Worm (Caenorhabditis elegans) whole organism, mixed stage, embryonic: ENCODE measurements around the gene fbxa-28.

ENCODE experiments used
- blmp-1 ChIP-seq: fragments of 150-350 bp; optimal IDR thresholded peaks from 2 replicates; lab custom pipeline; 2014; ENCODE audit warnings: missing biosample characterization, missing genetic modification characterization
- ceh-83 ChIP-seq: fragments of 200-800 bp; sonication (Bioruptor generic); optimal IDR thresholded peaks from 2 replicates; lab custom pipeline; 2018; ENCODE audit warnings: mild to moderate bottlenecking, missing genetic modification characterization, missing compliant biosample characterization
- ces-1 ChIP-seq: fragments of 150-350 bp; optimal IDR thresholded peaks from 2 replicates; lab custom pipeline; 2014; ENCODE audit warnings: missing biosample characterization, missing genetic modification reagents, missing genetic modification characterization
- elt-1 ChIP-seq: sonication (generic microtip); optimal IDR thresholded peaks from 2 replicates; lab custom pipeline; 2017; ENCODE audit warnings: missing genetic modification characterization, mild to moderate bottlenecking, missing compliant biosample characterization, antibody characterized with exemption, moderate library complexity, borderline replicate concordance; ENCODE audit not compliant: insufficient read depth
- mep-1 ChIP-seq: fragments of 150-350 bp; optimal IDR thresholded peaks from 2 replicates; lab custom pipeline; 2017; ENCODE audit warnings: missing biosample characterization, missing genetic modification reagents, missing genetic modification characterization, inconsistent platforms
- nhr-12 ChIP-seq: fragments of 150-350 bp; optimal IDR thresholded peaks from 2 replicates; lab custom pipeline; 2014; ENCODE audit warnings: missing biosample characterization, missing genetic modification characterization
- nhr-28 ChIP-seq: fragments of 150-350 bp; optimal IDR thresholded peaks from 2 replicates; lab custom pipeline; 2014; ENCODE audit warnings: missing biosample characterization, missing genetic modification characterization
- nhr-76 ChIP-seq: sonication (generic microtip); optimal IDR thresholded peaks from 2 replicates; lab custom pipeline; 2017; ENCODE audit warnings: missing biosample characterization, missing genetic modification characterization
- pha-4 ChIP-seq: fragments of 150-350 bp; optimal IDR thresholded peaks from 2 replicates; lab custom pipeline; 2018; ENCODE audit warnings: missing biosample characterization, missing genetic modification reagents, missing genetic modification characterization
- unc-39 ChIP-seq: fragments of 150-350 bp; optimal IDR thresholded peaks from 2 replicates; lab custom pipeline; 2014; ENCODE audit warnings: missing biosample characterization, missing genetic modification characterization
- unc-62 ChIP-seq: fragments of 150-350 bp; optimal IDR thresholded peaks from 2 replicates; lab custom pipeline; 2014; ENCODE audit warnings: missing biosample characterization, missing genetic modification reagents, missing genetic modification characterization
- ztf-11 ChIP-seq: fragments of 150-350 bp; optimal IDR thresholded peaks from 2 replicates; lab custom pipeline; 2014; ENCODE audit warnings: missing biosample characterization, missing genetic modification characterization

ce11 chrIII:1347539-1347938 lies 49.8 kb downstream of the fbxa-28 start, which contains the start of gene Y82E9BL.5:
- no peak for TF ChIP-seq blmp-1 (tag; lab: Kevin White, UChicago)
- TF ChIP-seq ztf-11: no peak
- no peak for TF ChIP-seq pha-4 (tag; lab: Kevin White, UChicago)
- TF ChIP-seq nhr-12 (tag; lab: Kevin White, UChicago): no peak
- no peak for TF ChIP-seq mep-1 (tag; lab: Kevin White, UChicago)
- TF ChIP-seq ces-1 (GFP tag; lab: Kevin White, UChicago): no peak
- TF ChIP-seq nhr-28 (tag; lab: Kevin White, UChicago): no peak
- no peak for TF ChIP-seq unc-39 (tag; lab: Kevin White, UChicago)
- no peak for TF ChIP-seq ceh-83
- no peak for TF ChIP-seq elt-1 (tag; lab: Kevin White, UChicago)
- TF ChIP-seq nhr-76: no peak
- no peak for TF ChIP-seq unc-62
